Fruit fly (Drosophila melanogaster) whole organism, pupa: ENCODE measurements around the gene Hrb27C.

Experiments used
- CG10348 ChIP-seq: fragments of 200-800 bp; sonication (Bioruptor generic); IDR thresholded peaks from 2 replicates; pipeline ENCODE4 v1.3.6; 2022; ENCODE audit warnings: missing biosample characterization, missing genetic modification characterization
- CG12605 ChIP-seq: fragments of 200-800 bp; sonication (Bioruptor generic); IDR thresholded peaks from 2 replicates; pipeline ENCODE4 v1.3.6; 2022; ENCODE audit warnings: missing biosample characterization, missing genetic modification characterization
- CG13204 ChIP-seq: fragments of 200-800 bp; sonication (Bioruptor generic); optimal IDR thresholded peaks from 2 replicates; lab custom pipeline; 2018; ENCODE audit warnings: missing biosample characterization, mild to moderate bottlenecking, missing genetic modification characterization, moderate library complexity
- CG15710 ChIP-seq: fragments of 200-800 bp; sonication (Bioruptor generic); optimal IDR thresholded peaks from 2 replicates; lab custom pipeline; 2018; ENCODE audit warnings: missing biosample characterization, mild to moderate bottlenecking, missing genetic modification characterization, moderate library complexity
- CG17806 ChIP-seq: fragments of 200-800 bp; sonication (Bioruptor generic); optimal IDR thresholded peaks from 2 replicates; lab custom pipeline; 2018; ENCODE audit warnings: missing biosample characterization, mild to moderate bottlenecking, missing genetic modification characterization, moderate library complexity
- CG32121 ChIP-seq: fragments of 200-800 bp; sonication (Bioruptor generic); IDR thresholded peaks from 2 replicates; pipeline ENCODE4 v1.3.6; 2022; ENCODE audit warnings: missing biosample characterization, missing genetic modification characterization
- CG34367 ChIP-seq: fragments of 200-800 bp; sonication (Bioruptor generic); optimal IDR thresholded peaks from 2 replicates; lab custom pipeline; 2018; ENCODE audit warnings: missing biosample characterization, mild to moderate bottlenecking, missing genetic modification characterization
- CG4496 ChIP-seq: fragments of 200-800 bp; sonication (Bioruptor generic); IDR thresholded peaks from 3 replicates; pipeline ENCODE4 v1.3.6; 2022; ENCODE audit warnings: missing biosample characterization, missing genetic modification characterization
- CG8159 ChIP-seq: fragments of 200-800 bp; sonication (Bioruptor generic); optimal IDR thresholded peaks from 3 replicates; lab custom pipeline; 2018; ENCODE audit warnings: missing biosample characterization, mild to moderate bottlenecking, missing genetic modification characterization, moderate library complexity
- CG8301 ChIP-seq: fragments of 200-800 bp; sonication (Bioruptor generic); optimal IDR thresholded peaks from 2 replicates; lab custom pipeline; 2018; ENCODE audit warnings: missing biosample characterization, mild to moderate bottlenecking, missing genetic modification characterization
- CG9948 ChIP-seq: fragments of 200-800 bp; sonication (Bioruptor generic); optimal IDR thresholded peaks from 2 replicates; lab custom pipeline; 2018; ENCODE audit warnings: missing biosample characterization, mild to moderate bottlenecking, missing genetic modification characterization, moderate library complexity
- D1 ChIP-seq: fragments of 200-800 bp; sonication (Bioruptor generic); optimal IDR thresholded peaks from 2 replicates; lab custom pipeline; 2018; ENCODE audit warnings: missing biosample characterization, mild to moderate bottlenecking, missing genetic modification characterization, moderate library complexity
- EcR ChIP-seq: fragments of 200-800 bp; sonication (Bioruptor generic); optimal IDR thresholded peaks from 3 replicates; lab custom pipeline; 2019; ENCODE audit warnings: missing biosample characterization, missing genetic modification characterization, mild to moderate bottlenecking, moderate library complexity, missing genetic modification reagents
- Ets98B ChIP-seq: fragments of 200-800 bp; sonication (Bioruptor generic); IDR thresholded peaks from 2 replicates; pipeline ENCODE4 v1.3.6; 2022; ENCODE audit warnings: missing biosample characterization, missing genetic modification characterization
- Pif1B ChIP-seq: fragments of 200-800 bp; sonication (Bioruptor generic); optimal IDR thresholded peaks from 3 replicates; lab custom pipeline; 2016; ENCODE audit warnings: missing biosample characterization, missing genetic modification characterization
- Snoo ChIP-seq: fragments of 200-800 bp; sonication (Bioruptor generic); optimal IDR thresholded peaks from 3 replicates; lab custom pipeline; 2017; ENCODE audit warnings: missing biosample characterization, mild to moderate bottlenecking, missing genetic modification characterization, inconsistent platforms
- fd96Ca ChIP-seq: fragments of 200-800 bp; sonication (Bioruptor generic); IDR thresholded peaks from 3 replicates; pipeline ENCODE4 v1.3.6; 2022; ENCODE audit warnings: missing biosample characterization, missing genetic modification characterization
- gl ChIP-seq: fragments of 200-800 bp; sonication (Bioruptor generic); optimal IDR thresholded peaks from 2 replicates; lab custom pipeline; 2018; ENCODE audit warnings: missing biosample characterization, mild to moderate bottlenecking, missing genetic modification characterization
- rn ChIP-seq: fragments of 200-800 bp; sonication (Bioruptor generic); IDR thresholded peaks from 2 replicates; pipeline ENCODE4 v1.3.6; 2022; ENCODE audit warnings: missing biosample characterization, missing genetic modification characterization

The Hrb27C gene

DNA sequence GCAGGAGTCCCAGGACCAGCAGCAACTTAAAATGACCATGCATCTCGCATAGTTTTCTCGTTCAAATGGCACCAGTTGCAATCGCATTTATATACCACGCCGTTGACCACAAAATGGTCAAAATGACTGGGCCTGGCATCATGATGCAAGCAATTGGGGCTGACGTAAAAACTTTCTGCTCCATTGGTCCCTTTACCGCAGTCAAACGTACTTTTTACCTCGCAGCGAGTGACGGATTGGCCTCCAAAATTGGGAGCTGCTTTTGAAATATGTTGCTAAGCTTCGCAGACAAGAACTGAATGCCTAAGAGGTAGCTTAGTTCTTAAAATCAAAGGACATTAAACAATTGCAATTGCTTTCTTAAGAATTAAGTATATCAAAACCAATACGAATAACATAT lies 4.2 kb upstream of the Hrb27C start, which contains the start of gene CG32829:
TSS of gene CG32829 (minus strand) at position 101 of the 400 bp plus-strand sequence.
- TF ChIP-seq CG13204 (GFP tag; lab: Kevin White, UChicago) (no peak), CG10348 (no peak), Ets98B (GFP tag; lab: Robert Waterston, UW) (no peak), EcR (GFP tag; lab: Kevin White, UChicago) (no peak), CG4496 (GFP tag; lab: Robert Waterston, UW) (no peak), CG15710 (tag; lab: Kevin White, UChicago) (no peak), CG8159 (tag; lab: Kevin White, UChicago) (no peak), CG9948 (tag; lab: Kevin White, UChicago) (no peak), CG12605 (GFP tag; lab: Robert Waterston, UW) (no peak), CG34367 (tag; lab: Kevin White, UChicago) (no peak), CG17806 (tag; lab: Kevin White, UChicago) (no peak), gl (tag; lab: Kevin White, UChicago) (no peak), CG32121 (GFP tag; lab: Robert Waterston, UW) (no peak)
- TF ChIP-seq, all 21 proteins: peak for 0

DNA sequence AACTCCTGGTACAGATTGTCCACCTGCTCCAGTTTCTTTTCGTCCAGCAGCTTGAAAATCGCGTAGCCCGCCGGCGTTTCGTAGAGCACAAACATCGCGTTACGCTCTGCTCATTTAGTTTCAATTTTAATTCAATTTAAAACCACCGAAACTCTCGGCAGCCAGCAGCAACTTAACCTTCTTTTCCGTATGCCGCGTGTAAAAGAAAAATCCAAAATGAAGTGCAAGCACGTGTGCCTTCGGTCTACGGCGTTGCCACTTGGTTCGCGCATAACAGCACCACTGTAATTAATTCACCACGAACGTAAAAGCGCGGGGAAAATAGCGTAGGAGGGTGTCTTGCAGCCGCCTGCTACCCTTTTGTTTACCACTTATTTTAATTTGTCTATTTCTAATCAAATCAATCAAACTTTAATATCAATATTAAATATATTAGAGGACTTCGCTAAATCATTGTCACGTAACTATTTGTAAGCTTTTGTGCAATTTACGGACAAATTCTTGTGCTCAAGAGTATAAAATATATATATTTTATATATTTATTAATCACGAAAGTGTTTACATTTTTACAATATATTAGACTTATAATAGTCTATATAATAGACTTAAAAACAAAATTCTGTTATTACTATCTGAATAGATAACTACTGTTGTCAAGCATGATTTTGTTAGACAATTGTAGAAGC lies 1.8 kb upstream of the Hrb27C start, which contains the start of gene nop5:
TSS of gene nop5 (minus strand) at position 227 of the 686 bp plus-strand sequence.
- TF ChIP-seq CG17806 (tag; lab: Kevin White, UChicago) (peak; percentile 44), CG9948 (tag; lab: Kevin White, UChicago) (peak; percentile 63), Pif1B (GFP tag; lab: Kevin White, UChicago) (no peak), CG12605 (GFP tag; lab: Robert Waterston, UW) (no peak), Ets98B (GFP tag; lab: Robert Waterston, UW) (no peak), CG4496 (GFP tag; lab: Robert Waterston, UW) (no peak), rn (no peak), CG15710 (tag; lab: Kevin White, UChicago) (peak; percentile 67), Snoo (peak; percentile 50)
- TF ChIP-seq, all 21 proteins: peak for 4

- TF ChIP-seq fd96Ca (GFP tag; lab: Robert Waterston, UW) (no peak), CG15710 (tag; lab: Kevin White, UChicago) (peak; percentile 4), Snoo (no peak)
These were observed 1.2 kb upstream of the Hrb27C start for dm6 chr2L:6919203-6919849.

DNA sequence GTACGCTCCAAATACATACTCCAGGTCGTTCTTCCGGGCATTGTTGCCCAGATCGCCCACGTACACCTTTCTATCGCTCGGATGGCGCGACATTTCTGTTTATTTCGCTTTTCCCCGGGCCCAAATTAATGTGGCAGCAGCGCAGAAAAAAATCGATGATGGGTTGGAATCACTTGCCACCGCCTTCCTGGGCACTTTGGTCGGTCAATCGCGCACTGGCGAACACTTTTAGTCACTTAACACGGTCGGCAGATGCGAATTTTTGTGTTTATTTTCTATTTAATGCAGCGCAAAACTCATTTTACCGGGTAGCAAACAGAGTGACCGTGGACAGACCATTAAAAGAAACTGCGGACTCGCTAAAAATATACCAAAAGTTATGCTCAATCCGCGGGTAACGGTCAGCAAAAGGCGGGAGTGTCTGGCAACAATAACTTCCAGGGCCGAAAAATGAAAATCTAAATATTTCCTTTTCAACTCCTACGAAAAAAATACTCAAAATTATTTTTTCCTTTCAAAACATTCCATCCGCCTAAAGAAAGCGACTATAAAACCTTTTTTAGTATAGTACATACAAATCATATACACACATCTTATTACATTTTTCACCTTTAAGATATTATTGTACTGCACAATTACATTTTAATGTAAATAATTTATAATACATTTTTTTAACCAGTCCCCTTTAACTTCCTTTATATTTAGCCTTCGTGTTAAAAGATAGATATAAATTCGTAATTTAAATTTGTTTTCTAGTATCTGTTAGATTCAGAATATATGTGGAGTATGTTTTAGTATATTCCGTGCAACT lies 449 bp upstream of the Hrb27C start, which contains the start of gene x16:
TSS of gene x16 (minus strand) at position 361 of the 811 bp plus-strand sequence.
- TF ChIP-seq CG8159 (tag; lab: Kevin White, UChicago), result peak; percentile 13
- no peak for TF ChIP-seq D1 (tag; lab: Kevin White, UChicago)

DNA sequence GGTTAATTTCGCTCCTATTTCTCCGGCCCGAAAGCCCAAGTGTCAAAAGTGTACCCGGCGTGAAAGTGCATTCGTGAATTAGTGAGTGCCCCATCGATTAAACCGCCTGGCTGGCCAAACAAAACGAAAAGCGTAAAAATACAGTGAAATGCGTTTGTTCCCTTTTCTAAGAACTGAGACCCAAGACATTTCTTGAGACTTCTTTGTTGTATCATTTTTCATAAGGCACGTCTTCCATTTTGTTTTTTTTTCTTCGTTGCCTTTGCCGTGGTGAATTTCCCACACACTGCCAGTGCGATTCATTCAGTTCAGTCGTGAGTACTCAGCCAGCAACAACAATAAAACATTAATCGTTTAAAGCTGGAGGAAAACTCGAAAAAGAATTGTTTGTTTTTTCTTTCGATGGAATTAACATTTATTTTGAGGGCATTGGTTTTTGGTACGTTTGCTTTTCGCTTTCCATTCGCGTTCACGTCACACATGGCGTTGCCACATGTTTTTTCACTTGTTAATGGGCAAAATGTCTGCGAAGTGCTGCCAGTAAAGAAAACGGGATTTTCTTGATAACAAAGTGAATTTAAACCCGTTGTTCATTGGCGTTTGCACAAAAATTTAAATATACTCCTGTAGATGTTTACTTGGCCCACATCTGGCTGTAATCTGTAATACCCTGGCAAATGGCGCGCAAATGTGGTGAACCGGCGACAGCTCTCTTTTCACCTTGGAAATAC lies 1.0 kb downstream of the Hrb27C start:
- TF ChIP-seq EcR (GFP tag; lab: Kevin White, UChicago) (peak; percentile 96), Ets98B (GFP tag; lab: Robert Waterston, UW) (no peak), CG8301 (tag; lab: Kevin White, UChicago) (peak; percentile 14), CG4496 (GFP tag; lab: Robert Waterston, UW) (0 out of 3 replicates have a peak, but pooled peaks have one; percentile 18), CG12605 (GFP tag; lab: Robert Waterston, UW) (peak; percentile 48; the same call in 1 of the 2 replicates), CG13204 (GFP tag; lab: Kevin White, UChicago) (no peak), Pif1B (GFP tag; lab: Kevin White, UChicago) (peak; percentile 3), rn (no peak), CG17806 (tag; lab: Kevin White, UChicago) (no peak), gl (tag; lab: Kevin White, UChicago) (peak; percentile 10), CG34367 (tag; lab: Kevin White, UChicago) (no peak), CG8159 (tag; lab: Kevin White, UChicago) (peak; percentile 29), CG10348 (no peak)
